Worm (Caenorhabditis elegans): Measurements from ENCODE around the gene ceh-82.
"Not testable (repeated sequence)": the region's sequence is repeated elsewhere in the genome, so short reads cannot be mapped to it uniquely, and the experiment has no call there.

Gene ceh-82

DNA sequence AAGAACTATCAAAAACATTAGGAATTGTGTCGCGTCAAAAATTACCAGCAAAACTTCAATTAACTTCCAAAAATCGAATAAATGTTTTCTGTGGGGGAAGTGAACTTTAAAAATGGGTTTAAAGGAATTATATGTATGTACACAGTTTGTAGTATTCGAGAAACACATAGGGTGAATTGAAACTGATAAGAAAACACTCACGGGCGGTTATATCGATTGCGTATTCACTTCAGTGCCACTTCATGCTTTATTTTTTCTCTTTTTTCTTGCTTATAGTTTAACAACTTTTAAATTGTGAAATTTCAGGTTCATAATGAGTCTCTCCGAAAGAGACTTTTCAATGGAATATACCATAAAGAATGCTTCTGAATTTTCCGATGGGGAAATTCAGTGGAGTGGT, 43.2 kb downstream of the ceh-82 start, which contains the start of gene F36H5.14:
Gene F36H5.14, plus strand, starts transcription at position 301 of the 400 bp plus-strand sequence.
- TF ChIP-seq daf-16 (GFP tag; optimal IDR thresholded peaks at IDR 0.05); daf-16 (tag; optimal IDR thresholded peaks at IDR 0.05); mdt-29 (GFP tag; IDR thresholded peaks at IDR 0.05); nhr-76 (tag; optimal IDR thresholded peaks at IDR 0.05): not testable (repeated sequence)

DNA sequence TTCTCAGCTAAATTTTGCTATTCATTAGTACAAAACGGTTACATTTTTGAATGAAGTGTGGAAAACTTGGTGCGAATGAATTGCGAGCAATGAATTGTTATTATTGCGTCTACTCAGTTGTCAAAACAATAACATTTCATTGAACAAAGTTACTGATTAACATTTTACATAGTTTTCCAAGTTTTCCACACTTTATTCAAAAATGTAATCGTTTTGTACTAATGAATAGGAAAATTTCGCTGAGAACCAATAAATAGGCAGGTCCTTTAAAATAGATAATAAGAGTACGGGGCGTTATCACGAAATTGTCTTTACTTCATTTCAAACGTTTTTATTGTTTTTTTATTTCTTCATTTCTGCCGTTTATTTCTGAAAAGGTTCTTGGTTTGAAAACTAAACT, 50.4 kb downstream of the ceh-82 start, which contains the start of gene math-4:
Gene math-4, minus strand, starts transcription at position 101 of the 400 bp plus-strand sequence.
- TF ChIP-seq spr-3 (GFP tag; optimal IDR thresholded peaks at IDR 0.05) (no peak), aly-2 (tag; optimal IDR thresholded peaks at IDR 0.05) (no peak), set-16 (GFP tag; IDR thresholded peaks at IDR 0.05) (no peak), dmd-8 (GFP tag; IDR thresholded peaks at IDR 0.05) (no peak), tag-97 (GFP tag; IDR thresholded peaks at IDR 0.05) (no peak), T26A8.4 (GFP tag; IDR thresholded peaks at IDR 0.05) (no peak), hlh-30 (tag; optimal IDR thresholded peaks at IDR 0.05; ENCODE audit: insufficient read depth) (no peak), zip-11 (GFP tag; IDR thresholded peaks at IDR 0.05) (no peak), vab-7 (GFP tag; IDR thresholded peaks at IDR 0.05) (no peak), Y48G9A.11 (GFP tag; IDR thresholded peaks at IDR 0.05) (no peak), nhr-6 (tag; optimal IDR thresholded peaks at IDR 0.05) (no peak), rbr-2 (tag; optimal IDR thresholded peaks at IDR 0.05) (no peak), ZK546.5 (tag; optimal IDR thresholded peaks at IDR 0.05) (no peak), F26F4.8 (GFP tag; conservative IDR thresholded peaks at IDR 0.05) (no peak), dmd-6 (GFP tag; IDR thresholded peaks at IDR 0.05) (no peak), zip-2 (tag; optimal IDR thresholded peaks at IDR 0.05) (no peak), ztf-7 (tag; optimal IDR thresholded peaks at IDR 0.05) (no peak), ceh-28 (tag; optimal IDR thresholded peaks at IDR 0.05) (no peak)

Data from whole organism, L4 larva.